Fruit fly (Drosophila melanogaster) whole organism, embryonic: ENCODE data around the gene Hsp70Ab.

Experiments
- Atf6 ChIP-seq: fragments of 200-800 bp; sonication (Bioruptor generic); IDR thresholded peaks from 2 replicates; pipeline ENCODE4 v1.3.6; 2022; ENCODE audit warnings: missing biosample characterization, missing genetic modification characterization
- Blimp-1 ChIP-seq: fragments of 200-800 bp; sonication (Bioruptor generic); optimal IDR thresholded peaks from 3 replicates; lab custom pipeline; 2018; ENCODE audit warnings: missing biosample characterization, missing genetic modification characterization, mild to moderate bottlenecking, moderate library complexity, missing genetic modification reagents
- CG10267 ChIP-seq: fragments of 200-800 bp; sonication (Bioruptor generic); optimal IDR thresholded peaks from 2 replicates; lab custom pipeline; 2018; ENCODE audit warnings: missing biosample characterization, mild to moderate bottlenecking, missing genetic modification characterization, moderate library complexity
- CG11456 ChIP-seq: fragments of 200-800 bp; sonication (Bioruptor generic); IDR thresholded peaks from 3 replicates; pipeline ENCODE4 v1.3.6; 2022; ENCODE audit warnings: missing biosample characterization, missing genetic modification characterization
- CG11504 ChIP-seq: fragments of 200-800 bp; sonication (Bioruptor generic); optimal IDR thresholded peaks from 3 replicates; lab custom pipeline; 2019; ENCODE audit warnings: missing biosample characterization, mild to moderate bottlenecking, missing genetic modification characterization, moderate library complexity
- CG12744 ChIP-seq: fragments of 200-800 bp; sonication (Bioruptor generic); optimal IDR thresholded peaks from 2 replicates; lab custom pipeline; 2016; ENCODE audit warnings: missing biosample characterization, missing genetic modification characterization
- CG13624 ChIP-seq: fragments of 200-800 bp; sonication (Bioruptor generic); optimal IDR thresholded peaks from 2 replicates; lab custom pipeline; 2016; ENCODE audit warnings: missing biosample characterization, missing genetic modification characterization
- CG15479 ChIP-seq: fragments of 200-800 bp; sonication (Bioruptor generic); optimal IDR thresholded peaks from 3 replicates; lab custom pipeline; 2019; ENCODE audit warnings: missing biosample characterization, mild to moderate bottlenecking, missing genetic modification characterization, moderate library complexity
- CG17328 ChIP-seq: fragments of 200-800 bp; sonication (Bioruptor generic); IDR thresholded peaks from 2 replicates; pipeline ENCODE4 v1.3.6; 2022; ENCODE audit warnings: missing biosample characterization, missing genetic modification characterization
- CG17612 ChIP-seq: fragments of 200-800 bp; sonication (Bioruptor generic); IDR thresholded peaks from 2 replicates; pipeline ENCODE4 v1.3.6; 2022; ENCODE audit warnings: missing biosample characterization, missing genetic modification characterization
- CG2116 ChIP-seq: fragments of 200-800 bp; sonication (Bioruptor generic); optimal IDR thresholded peaks from 3 replicates; lab custom pipeline; 2018; ENCODE audit warnings: missing biosample characterization, mild to moderate bottlenecking, missing genetic modification characterization
- CG2199 ChIP-seq: fragments of 200-800 bp; sonication (Bioruptor generic); IDR thresholded peaks from 3 replicates; pipeline ENCODE4 v1.3.6; 2022; ENCODE audit warnings: missing biosample characterization, missing genetic modification characterization
- CG3281 ChIP-seq: fragments of 200-800 bp; sonication (Bioruptor generic); optimal IDR thresholded peaks from 3 replicates; lab custom pipeline; 2017; ENCODE audit warnings: missing biosample characterization, mild to moderate bottlenecking, missing genetic modification characterization
- CG33213 ChIP-seq: fragments of 200-800 bp; sonication (Bioruptor generic); optimal IDR thresholded peaks from 3 replicates; lab custom pipeline; 2016; ENCODE audit warnings: missing biosample characterization, missing genetic modification characterization
- CG33557 ChIP-seq: fragments of 200-800 bp; sonication (Bioruptor generic); optimal IDR thresholded peaks from 2 replicates; lab custom pipeline; 2019; ENCODE audit warnings: missing biosample characterization, mild to moderate bottlenecking, missing genetic modification characterization, moderate library complexity
- CG5180 ChIP-seq: fragments of 200-800 bp; sonication (Bioruptor generic); optimal IDR thresholded peaks from 3 replicates; lab custom pipeline; 2017; ENCODE audit warnings: missing biosample characterization, missing genetic modification characterization, mild to moderate bottlenecking, moderate library complexity, missing genetic modification reagents
- CG8281 ChIP-seq: fragments of 200-800 bp; sonication (Bioruptor generic); optimal IDR thresholded peaks from 2 replicates; lab custom pipeline; 2018; ENCODE audit warnings: missing biosample characterization, mild to moderate bottlenecking, missing genetic modification characterization, moderate library complexity
- CG9817 ChIP-seq: fragments of 200-800 bp; sonication (Bioruptor generic); optimal IDR thresholded peaks from 2 replicates; lab custom pipeline; 2018; ENCODE audit warnings: missing biosample characterization, mild to moderate bottlenecking, missing genetic modification characterization, moderate library complexity
- D ChIP-seq, 2 experiments: fragments of 200-800 bp in 1 of 2; fragments of >200 bp in 1 of 2; sonication (Bioruptor generic) in 1 of 2; optimal IDR thresholded peaks; 2 replicates in 1 of 2; 3 replicates in 1 of 2; lab custom pipeline; 2017; ENCODE audit warnings: mild to moderate bottlenecking in 1 of 2, missing biosample characterization in 1 of 2, missing genetic modification characterization in 1 of 2, missing genetic modification reagents in 1 of 2
- Deaf1 ChIP-seq: fragments of 200-800 bp; optimal IDR thresholded peaks from 3 replicates; lab custom pipeline; 2019; ENCODE audit warnings: missing biosample characterization, mild to moderate bottlenecking, missing genetic modification characterization, moderate library complexity
- Gsc ChIP-seq: fragments of 200-800 bp; sonication (Bioruptor generic); IDR thresholded peaks from 2 replicates; pipeline ENCODE4 v1.3.6; 2022; ENCODE audit warnings: missing biosample characterization, missing genetic modification characterization
- Hr51 ChIP-seq, 2 experiments: fragments of 200-800 bp; sonication (Bioruptor generic); optimal IDR thresholded peaks; 2 replicates in 1 of 2; 3 replicates in 1 of 2; lab custom pipeline; 2016 to 2018; ENCODE audit warnings: missing biosample characterization in 2 of 2, missing genetic modification characterization in 2 of 2, mild to moderate bottlenecking in 1 of 2, moderate library complexity in 1 of 2
- Hr78 ChIP-seq, 2 experiments: fragments of 200-800 bp in 1 of 2; fragments of >200 bp in 1 of 2; sonication (Bioruptor generic) in 1 of 2; optimal IDR thresholded peaks; 2 replicates each; lab custom pipeline; 2017 to 2019; ENCODE audit warnings: missing biosample characterization in 2 of 2, missing genetic modification characterization in 2 of 2, mild to moderate bottlenecking in 1 of 2, moderate library complexity in 1 of 2
- Neu2 ChIP-seq: fragments of 200-800 bp; sonication (Bioruptor generic); optimal IDR thresholded peaks from 3 replicates; lab custom pipeline; 2016; ENCODE audit warnings: missing biosample characterization, missing genetic modification characterization, borderline replicate concordance
- Nf-YB ChIP-seq: fragments of 200-800 bp; sonication (Bioruptor generic); optimal IDR thresholded peaks from 3 replicates; lab custom pipeline; 2019; ENCODE audit warnings: missing biosample characterization, mild to moderate bottlenecking, missing genetic modification characterization, moderate library complexity
- Nf-YC ChIP-seq: fragments of 200-800 bp; optimal IDR thresholded peaks from 3 replicates; lab custom pipeline; 2019; ENCODE audit warnings: missing biosample characterization, mild to moderate bottlenecking, missing genetic modification characterization, moderate library complexity
- Sry-β ChIP-seq: fragments of 200-800 bp; sonication (Bioruptor generic); optimal IDR thresholded peaks from 2 replicates; lab custom pipeline; 2018; ENCODE audit warnings: missing biosample characterization, mild to moderate bottlenecking, missing genetic modification characterization, moderate library complexity
- bowl ChIP-seq: fragments of 200-800 bp; sonication (Bioruptor generic); IDR thresholded peaks from 2 replicates; pipeline ENCODE4 v1.3.6; 2022; ENCODE audit warnings: missing biosample characterization, missing genetic modification characterization
- cad ChIP-seq: fragments of >200 bp; optimal IDR thresholded peaks from 2 replicates; lab custom pipeline; 2017; ENCODE audit warnings: missing biosample characterization, missing genetic modification characterization
- cg ChIP-seq: fragments of 200-800 bp; sonication (Bioruptor generic); optimal IDR thresholded peaks from 3 replicates; lab custom pipeline; 2019; ENCODE audit warnings: missing biosample characterization, mild to moderate bottlenecking, missing genetic modification characterization, moderate library complexity
- crol ChIP-seq: fragments of 200-800 bp; sonication (Bioruptor generic); IDR thresholded peaks from 2 replicates; pipeline ENCODE4 v1.3.6; 2022; ENCODE audit warnings: missing biosample characterization, missing genetic modification characterization
- esg ChIP-seq: fragments of 200-800 bp; sonication (Bioruptor generic); conservative IDR thresholded peaks from 2 replicates; pipeline ENCODE4 v1.3.6; 2022; ENCODE audit warnings: missing biosample characterization, missing genetic modification characterization
- eve ChIP-seq, 2 experiments: fragments of >200 bp; optimal IDR thresholded peaks; 2 replicates each; lab custom pipeline; 2017; ENCODE audit warnings: missing biosample characterization in 2 of 2, missing genetic modification characterization in 2 of 2
- fru ChIP-seq: fragments of >200 bp; optimal IDR thresholded peaks from 2 replicates; lab custom pipeline; 2017
- gcm ChIP-seq: fragments of 200-800 bp; sonication (Bioruptor generic); optimal IDR thresholded peaks from 2 replicates; lab custom pipeline; 2019; ENCODE audit warnings: missing biosample characterization, mild to moderate bottlenecking, missing genetic modification characterization, moderate library complexity
- grau ChIP-seq: fragments of 200-800 bp; optimal IDR thresholded peaks from 3 replicates; lab custom pipeline; 2019; ENCODE audit warnings: missing biosample characterization, mild to moderate bottlenecking, missing genetic modification characterization, moderate library complexity
- knrl ChIP-seq: fragments of 200-800 bp; sonication (Bioruptor generic); IDR thresholded peaks from 3 replicates; pipeline ENCODE4 v1.3.6; 2022; ENCODE audit warnings: missing biosample characterization, missing genetic modification characterization; ENCODE audit not compliant: partially characterized antibody
- pum ChIP-seq: fragments of 200-800 bp; sonication (Bioruptor generic); optimal IDR thresholded peaks from 2 replicates; lab custom pipeline; 2016; ENCODE audit warnings: missing biosample characterization, missing genetic modification characterization
- run ChIP-seq: fragments of 200-800 bp; sonication (Bioruptor generic); optimal IDR thresholded peaks from 3 replicates; lab custom pipeline; 2018; ENCODE audit warnings: missing biosample characterization, mild to moderate bottlenecking, missing genetic modification characterization
- scrt ChIP-seq: fragments of 200-800 bp; sonication (Bioruptor generic); optimal IDR thresholded peaks from 2 replicates; lab custom pipeline; 2018; ENCODE audit warnings: missing biosample characterization, mild to moderate bottlenecking, missing genetic modification characterization, moderate library complexity
- tgo ChIP-seq: fragments of 200-800 bp; sonication (Bioruptor generic); IDR thresholded peaks from 3 replicates; pipeline ENCODE4 v1.3.6; 2022; ENCODE audit warnings: missing biosample characterization, missing genetic modification characterization
- wdn ChIP-seq: fragments of 200-800 bp; sonication (Bioruptor generic); IDR thresholded peaks from 2 replicates; pipeline ENCODE4 v1.3.6; 2022; ENCODE audit warnings: missing biosample characterization, missing genetic modification characterization
- zen ChIP-seq: fragments of 200-800 bp; sonication (Bioruptor generic); optimal IDR thresholded peaks from 3 replicates; lab custom pipeline; 2018; ENCODE audit warnings: missing biosample characterization, mild to moderate bottlenecking, missing genetic modification characterization, moderate library complexity

Gene Hsp70Ab

DNA sequence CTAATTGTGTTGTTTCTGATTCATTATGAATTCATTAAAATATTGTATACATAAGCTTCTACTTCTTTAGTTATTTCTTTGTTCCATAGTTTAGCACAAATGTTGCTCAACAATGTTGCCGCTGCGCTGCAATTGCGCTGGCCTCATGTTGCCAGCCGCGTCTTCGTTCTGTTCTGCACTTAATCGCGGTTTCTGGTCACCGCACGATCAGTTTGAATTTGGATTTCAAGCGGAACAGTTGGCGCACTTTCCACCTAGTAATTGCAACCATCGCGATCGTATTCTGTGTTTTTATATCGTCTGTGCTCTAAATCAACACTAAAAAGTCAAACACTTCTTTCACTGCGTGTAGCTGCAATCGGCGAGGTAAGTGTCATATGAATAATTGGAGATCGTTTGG lies 40.7 kb downstream of the Hsp70Ab start, which contains the start of gene Ect3:
Gene Ect3, plus strand, starts transcription at position 205 of the 400 bp plus-strand sequence.
- TF ChIP-seq CG11504 (tag; lab: Kevin White, UChicago) = peak; percentile 99
- TF ChIP-seq zen (tag; lab: Kevin White, UChicago) = peak; percentile 5
- no peak for TF ChIP-seq cg (GFP tag; lab: Kevin White, UChicago)
- peak; percentile 80; the same call in 2 of the 3 replicates for TF ChIP-seq CG2199
- TF ChIP-seq crol (GFP tag; lab: Robert Waterston, UW) = no peak
- TF ChIP-seq Deaf1 = peak; percentile 32

DNA sequence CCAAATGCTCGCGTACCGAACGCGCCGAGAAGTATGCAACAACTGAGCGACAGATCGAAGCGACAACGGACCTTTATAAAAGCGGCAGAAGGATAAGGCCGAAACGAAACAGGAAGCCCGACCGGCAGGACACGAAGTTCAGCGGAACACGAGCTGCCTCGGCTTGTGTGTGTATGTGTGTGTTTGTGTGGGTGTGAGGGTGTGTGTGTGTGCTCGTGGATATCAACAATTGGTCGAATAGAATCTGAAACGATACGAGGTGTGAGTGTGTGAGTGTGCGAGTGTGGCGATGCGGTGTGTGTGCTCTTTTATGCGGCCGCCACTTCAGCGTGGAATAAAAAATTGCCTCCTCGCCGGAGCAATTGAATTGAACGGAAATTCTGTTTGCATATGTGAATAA lies 47.1 kb downstream of the Hsp70Ab start, which contains the start of gene Tk:
Gene Tk, minus strand, starts transcription at position 57 of the 400 bp plus-strand sequence.
- TF ChIP-seq Nf-YC (tag; lab: Kevin White, UChicago) (peak; percentile 94), Hr51 (GFP tag; optimal IDR thresholded peaks at IDR 0.05; lab: Kevin White, UChicago) (no peak), scrt (GFP tag; lab: Kevin White, UChicago) (peak; percentile 51), eve (GFP tag; optimal IDR thresholded peaks at IDR 0.05; lab: Kevin White, UChicago) (no peak), CG10267 (tag; lab: Kevin White, UChicago) (no peak), Nf-YB (GFP tag; lab: Kevin White, UChicago) (peak; percentile 79), grau (no peak), Neu2 (GFP tag; lab: Kevin White, UChicago) (no peak), CG11504 (tag; lab: Kevin White, UChicago) (peak; percentile 25), Deaf1 (peak; percentile 96), Blimp-1 (peak; percentile 4), D (optimal IDR thresholded peaks at IDR 0.05; lab: Kevin White, UChicago) (peak; percentile 27), D (GFP tag; optimal IDR thresholded peaks at IDR 0.05; lab: Kevin White, UChicago) (no peak), CG33213 (GFP tag; lab: Kevin White, UChicago) (no peak), cg (GFP tag; lab: Kevin White, UChicago) (peak; percentile 63)

DNA sequence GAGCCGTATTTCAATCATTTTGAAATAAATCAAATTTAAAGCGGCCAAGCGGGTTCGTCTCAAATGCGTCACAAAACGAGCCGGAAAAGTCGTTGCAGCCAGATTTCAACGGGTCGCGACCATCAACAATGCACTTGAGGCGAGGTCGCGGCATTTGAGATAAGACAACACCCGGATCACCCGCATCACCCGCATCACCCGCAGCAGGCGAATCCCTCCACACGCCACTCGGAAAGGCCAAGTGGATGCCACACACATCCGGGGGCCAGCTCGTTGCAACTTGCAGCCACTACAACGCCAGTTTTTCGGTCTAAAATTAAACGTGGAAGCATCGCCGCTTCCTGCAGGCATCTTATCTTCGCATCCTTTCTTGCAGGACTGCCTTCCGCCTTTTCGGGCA lies 48.1 kb downstream of the Hsp70Ab start:
- 0 out of 2 replicates have a peak, but pooled peaks have one; percentile 12 for TF ChIP-seq bowl (GFP tag; lab: Robert Waterston, UW)
- TF ChIP-seq run (tag; lab: Kevin White, UChicago) = no peak
- peak; percentile 87 for TF ChIP-seq gcm (GFP tag; lab: Kevin White, UChicago)
- peak; percentile 45 for TF ChIP-seq crol (GFP tag; lab: Robert Waterston, UW)
- 0 out of 3 replicates have a peak, but pooled peaks have one; percentile 56 for TF ChIP-seq CG2199
- TF ChIP-seq CG17612 = no peak
- TF ChIP-seq CG11456 (GFP tag; lab: Robert Waterston, UW) = 0 out of 3 replicates have a peak, but pooled peaks have one; percentile 25
- TF ChIP-seq, all 482 proteins: peak for 5

DNA sequence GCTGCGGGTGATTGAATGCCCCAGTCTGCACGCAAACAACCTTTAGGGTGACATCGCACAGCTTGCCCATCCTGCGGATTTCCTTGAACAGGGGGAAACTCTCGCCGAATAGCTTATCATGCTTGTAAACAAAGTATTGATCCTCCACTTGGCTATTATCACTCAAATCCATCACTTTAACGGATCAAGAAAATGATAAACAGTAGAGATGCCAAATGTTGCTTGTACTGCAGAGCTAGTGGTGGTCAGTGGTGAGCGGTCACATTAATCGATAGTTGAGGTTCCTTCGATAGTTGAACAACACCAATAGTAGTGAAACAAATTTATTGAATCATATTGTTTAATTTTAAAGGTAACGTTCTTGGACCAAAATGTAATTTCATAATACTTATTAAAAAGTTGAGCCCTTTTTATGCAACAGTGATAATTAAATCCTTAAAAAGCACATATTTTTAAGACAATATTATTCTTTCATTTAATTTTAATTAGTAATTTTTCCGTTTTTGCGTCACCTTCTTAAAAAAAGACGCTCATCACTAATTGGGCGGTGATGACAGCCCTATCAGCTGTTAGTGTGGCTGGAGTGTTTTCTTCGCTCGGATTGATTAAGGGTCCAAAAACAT lies 52.0 kb downstream of the Hsp70Ab start, which contains the start of the genes KLHL18 and GCC185:
Gene KLHL18, minus strand, starts transcription at position 233 of the 623 bp plus-strand sequence.
Gene GCC185, plus strand, starts transcription at position 571 of the 623 bp plus-strand sequence.
- TF ChIP-seq CG3281 (peak; percentile 47), CG12744 (GFP tag; lab: Kevin White, UChicago) (peak; percentile 52), knrl (GFP tag; lab: Robert Waterston, UW) (peak; percentile 93), Atf6 (GFP tag; lab: Robert Waterston, UW) (peak; percentile 30; the same call in 1 of the 2 replicates), tgo (peak; percentile 69), CG5180 (GFP tag; lab: Kevin White, UChicago) (no peak), pum (GFP tag; lab: Kevin White, UChicago) (peak; percentile 70), Hr78 (GFP tag; optimal IDR thresholded peaks at IDR 0.05; lab: Kevin White, UChicago) (no peak), Gsc (GFP tag; lab: Robert Waterston, UW) (no peak), CG13624 (GFP tag; lab: Kevin White, UChicago) (peak; percentile 64), CG17328 (GFP tag; lab: Robert Waterston, UW) (no peak), esg (GFP tag; lab: Robert Waterston, UW) (peak; percentile 70), CG9817 (peak; percentile 88), Sry-β (GFP tag; lab: Kevin White, UChicago) (peak; percentile 90), CG2116 (GFP tag; lab: Kevin White, UChicago) (peak; percentile 69), wdn (GFP tag; lab: Robert Waterston, UW) (peak; percentile 48; the same call in 1 of the 2 replicates), CG15479 (GFP tag; lab: Kevin White, UChicago) (no peak), cad (no peak), CG8281 (tag; lab: Kevin White, UChicago) (peak; percentile 35), fru (no peak), CG33557 (GFP tag; lab: Kevin White, UChicago) (peak; percentile 74)
